Worm (Caenorhabditis elegans): ENCODE data around the gene Y46E12A.2.

DNA sequence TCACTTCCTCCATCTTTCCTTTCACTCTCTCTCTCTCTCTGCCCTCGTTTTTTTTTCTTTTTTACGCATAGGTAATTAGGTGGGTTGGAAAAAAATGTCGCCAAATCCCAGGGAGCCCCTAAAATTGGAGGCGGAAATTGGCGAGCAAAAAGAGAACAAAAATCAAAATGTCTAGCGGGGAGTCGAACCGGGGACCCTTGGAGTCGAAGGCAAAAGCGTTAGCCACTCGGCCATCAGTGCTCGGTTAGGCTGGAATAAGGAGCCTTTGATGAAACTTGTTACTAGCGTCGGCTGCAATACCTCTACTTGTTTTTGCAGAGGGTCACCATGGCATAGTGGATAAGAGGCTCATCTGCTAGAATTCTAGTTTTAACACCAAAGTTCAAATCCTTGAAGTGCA, 15.7 kb upstream of the Y46E12A.2 start:
- TF ChIP-seq dpl-1 (GFP tag; optimal IDR thresholded peaks at IDR 0.05) (no peak), lin-35 (GFP tag; optimal IDR thresholded peaks at IDR 0.05) (no peak), pha-4 (tag; optimal IDR thresholded peaks at IDR 0.05) (no peak)

All from whole organism, young adult.